Worm (Caenorhabditis elegans): ENCODE measurements around the gene F59E12.3.

ce11 chrII:5619298-5619697, 18.9 kb upstream of the F59E12.3 start, which contains the start of gene dhs-6:
- no peak for TF ChIP-seq lin-13 (GFP tag; optimal IDR thresholded peaks at IDR 0.05)
- no peak for TF ChIP-seq mdl-1 (tag; optimal IDR thresholded peaks at IDR 0.05)
- TF ChIP-seq egl-27 (tag; optimal IDR thresholded peaks at IDR 0.05): no peak
